Worm (Caenorhabditis elegans) whole organism, young adult: ENCODE results near the gene nhr-137.

Experiments
- B0035.1 ChIP-seq: sonication (generic microtip); optimal IDR thresholded peaks from 2 replicates; lab custom pipeline; 2016; ENCODE audit warnings: missing genetic modification characterization, mild to moderate bottlenecking, missing compliant biosample characterization, missing genotype, missing genetic modification reagents
- C06A6.2 ChIP-seq: fragments of 200-800 bp; sonication (Bioruptor generic); conservative IDR thresholded peaks from 2 replicates; pipeline ENCODE4 v1.3.6; 2022; ENCODE audit warnings: missing genetic modification characterization, missing compliant biosample characterization
- D2030.7 ChIP-seq: fragments of 200-800 bp; sonication (Bioruptor generic); IDR thresholded peaks from 2 replicates; pipeline ENCODE4 v1.3.6; 2022; ENCODE audit warnings: missing genetic modification reagents, missing genetic modification characterization, missing compliant biosample characterization
- F10E7.11 ChIP-seq: sonication (generic microtip); optimal IDR thresholded peaks from 2 replicates; lab custom pipeline; 2017; ENCODE audit warnings: mild to moderate bottlenecking, missing genetic modification characterization, moderate library complexity, missing compliant biosample characterization
- F57A8.1 ChIP-seq: fragments of 200-800 bp; sonication (Bioruptor generic); optimal IDR thresholded peaks from 2 replicates; lab custom pipeline; 2018; ENCODE audit warnings: mild to moderate bottlenecking, missing genetic modification characterization, moderate library complexity, missing compliant biosample characterization
- K11D2.4 ChIP-seq: fragments of 200-800 bp; sonication (Bioruptor generic); IDR thresholded peaks from 2 replicates; pipeline ENCODE4 v1.3.6; 2022; ENCODE audit warnings: missing genetic modification reagents, missing genetic modification characterization, missing compliant biosample characterization
- T07F8.4 ChIP-seq: sonication (generic microtip); optimal IDR thresholded peaks from 2 replicates; lab custom pipeline; 2016; ENCODE audit warnings: mild to moderate bottlenecking, missing genetic modification characterization, moderate library complexity, missing compliant biosample characterization
- T26A5.8 ChIP-seq: sonication (generic microtip); optimal IDR thresholded peaks from 2 replicates; lab custom pipeline; 2016; ENCODE audit warnings: missing genetic modification characterization, missing compliant biosample characterization
- akir-1 ChIP-seq: fragments of 200-800 bp; sonication (Bioruptor generic); optimal IDR thresholded peaks from 2 replicates; lab custom pipeline; 2018; ENCODE audit warnings: mild to moderate bottlenecking, missing genetic modification characterization, moderate library complexity, missing compliant biosample characterization
- attf-3 ChIP-seq: fragments of 200-800 bp; sonication (Bioruptor generic); conservative IDR thresholded peaks from 2 replicates; pipeline ENCODE4 v1.3.6; 2022; ENCODE audit warnings: missing genetic modification reagents, missing genetic modification characterization, missing compliant biosample characterization
- bed-1 ChIP-seq: fragments of 200-800 bp; sonication (Bioruptor generic); IDR thresholded peaks from 2 replicates; pipeline ENCODE4 v1.3.6; 2022; ENCODE audit warnings: missing genetic modification reagents, missing genetic modification characterization, missing compliant biosample characterization
- bed-2 ChIP-seq: fragments of 200-800 bp; sonication (Bioruptor generic); IDR thresholded peaks from 2 replicates; pipeline ENCODE4 v1.3.6; 2022; ENCODE audit warnings: missing genetic modification reagents, missing genetic modification characterization, missing compliant biosample characterization
- ccch-3 ChIP-seq: fragments of 200-800 bp; sonication (Bioruptor generic); optimal IDR thresholded peaks from 2 replicates; lab custom pipeline; 2018; ENCODE audit warnings: mild to moderate bottlenecking, missing genetic modification characterization, missing compliant biosample characterization
- cebp-1 ChIP-seq, 2 experiments: fragments of 200-800 bp in 1 of 2; sonication (Bioruptor generic) in 1 of 2; sonication (generic microtip) in 1 of 2; IDR thresholded peaks in 1 of 2; optimal IDR thresholded peaks in 1 of 2; 2 replicates each; pipeline versions ENCODE4 v1.3.6 to Lab custom; 2017 to 2022; ENCODE audit warnings: missing compliant biosample characterization in 2 of 2, missing genetic modification characterization in 2 of 2, mild to moderate bottlenecking in 1 of 2, missing genetic modification reagents in 1 of 2, moderate library complexity in 1 of 2
- ceh-27 ChIP-seq: fragments of 200-800 bp; sonication (Bioruptor generic); optimal IDR thresholded peaks from 2 replicates; lab custom pipeline; 2018; ENCODE audit warnings: mild to moderate bottlenecking, missing genetic modification characterization, moderate library complexity, missing compliant biosample characterization
- chd-7 ChIP-seq: sonication (generic microtip); optimal IDR thresholded peaks from 2 replicates; lab custom pipeline; 2016; ENCODE audit warnings: mild to moderate bottlenecking, missing genetic modification characterization, moderate library complexity, missing compliant biosample characterization
- die-1 ChIP-seq: sonication (generic microtip); optimal IDR thresholded peaks from 2 replicates; lab custom pipeline; 2016; ENCODE audit warnings: missing genotype, mild to moderate bottlenecking, missing genetic modification characterization, missing compliant biosample characterization
- dpff-1 ChIP-seq: sonication (generic microtip); optimal IDR thresholded peaks from 2 replicates; lab custom pipeline; 2017; ENCODE audit warnings: mild to moderate bottlenecking, missing genetic modification characterization, missing compliant biosample characterization
- dpl-1 ChIP-seq: fragments of 150-350 bp; optimal IDR thresholded peaks from 2 replicates; lab custom pipeline; 2014; ENCODE audit warnings: missing biosample characterization, missing genetic modification reagents, missing genetic modification characterization
- him-1 ChIP-seq: sonication (generic microtip); optimal IDR thresholded peaks from 2 replicates; lab custom pipeline; 2016; ENCODE audit warnings: missing genotype, missing genetic modification reagents, missing genetic modification characterization, missing compliant biosample characterization
- hmg-20 ChIP-seq: fragments of 200-800 bp; sonication (Bioruptor generic); IDR thresholded peaks from 2 replicates; pipeline ENCODE4 v1.3.6; 2022; ENCODE audit warnings: missing genetic modification reagents, missing genetic modification characterization, missing compliant biosample characterization
- hrde-1 ChIP-seq: sonication (generic microtip); optimal IDR thresholded peaks from 2 replicates; lab custom pipeline; 2016; ENCODE audit warnings: missing genetic modification characterization, mild to moderate bottlenecking, missing compliant biosample characterization, moderate library complexity, missing genotype, missing genetic modification reagents, borderline replicate concordance
- let-526 ChIP-seq: fragments of 200-800 bp; sonication (Bioruptor generic); IDR thresholded peaks from 2 replicates; pipeline ENCODE4 v1.3.6; 2022; ENCODE audit warnings: missing genetic modification reagents, missing genetic modification characterization, missing compliant biosample characterization
- lin-26 ChIP-seq: fragments of 200-800 bp; sonication (Bioruptor generic); IDR thresholded peaks from 2 replicates; pipeline ENCODE4 v1.3.6; 2022; ENCODE audit warnings: missing genetic modification reagents, missing genetic modification characterization, missing compliant biosample characterization
- lin-35 ChIP-seq, 3 experiments: fragments of 150-350 bp in 2 of 3; sonication (generic microtip) in 1 of 3; optimal IDR thresholded peaks; 2 replicates each; lab custom pipeline; 2014 to 2018; ENCODE audit warnings: missing biosample characterization in 3 of 3, missing genetic modification characterization in 3 of 3, missing genetic modification reagents in 3 of 3
- lin-54 ChIP-seq: fragments of 200-800 bp; sonication (Bioruptor generic); optimal IDR thresholded peaks from 2 replicates; lab custom pipeline; 2018; ENCODE audit warnings: mild to moderate bottlenecking, missing genetic modification characterization, missing compliant biosample characterization
- lir-1 ChIP-seq: fragments of 200-800 bp; sonication (Bioruptor generic); conservative IDR thresholded peaks from 2 replicates; pipeline ENCODE4 v1.3.6; 2022; ENCODE audit warnings: missing genetic modification reagents, missing genetic modification characterization, missing compliant biosample characterization
- lsy-27 ChIP-seq: sonication (generic microtip); optimal IDR thresholded peaks from 2 replicates; lab custom pipeline; 2017; ENCODE audit warnings: missing genetic modification characterization, mild to moderate bottlenecking, missing compliant biosample characterization, antibody characterized with exemption, missing genotype, borderline replicate concordance; ENCODE audit not compliant: insufficient read depth
- madf-6 ChIP-seq: fragments of 200-800 bp; sonication (Bioruptor generic); IDR thresholded peaks from 2 replicates; pipeline ENCODE4 v1.3.6; 2022; ENCODE audit warnings: missing genetic modification reagents, missing genetic modification characterization, missing compliant biosample characterization
- madf-8 ChIP-seq: fragments of 200-800 bp; sonication (Bioruptor generic); conservative IDR thresholded peaks from 2 replicates; pipeline ENCODE4 v1.3.6; 2022; ENCODE audit warnings: missing genetic modification reagents, missing genetic modification characterization, missing compliant biosample characterization
- mcd-1 ChIP-seq: fragments of 200-800 bp; sonication (Bioruptor generic); IDR thresholded peaks from 2 replicates; pipeline ENCODE4 v1.3.6; 2022; ENCODE audit warnings: missing genetic modification reagents, missing genetic modification characterization, missing compliant biosample characterization
- nfya-1 ChIP-seq: sonication (generic microtip); optimal IDR thresholded peaks from 2 replicates; lab custom pipeline; 2017; ENCODE audit warnings: antibody characterized with exemption, missing compliant biosample characterization, missing genetic modification characterization, borderline replicate concordance; ENCODE audit not compliant: insufficient read depth
- nfya-2 ChIP-seq: fragments of 200-800 bp; sonication (Bioruptor generic); IDR thresholded peaks from 2 replicates; pipeline ENCODE4 v1.3.6; 2022; ENCODE audit warnings: missing genetic modification reagents, missing genetic modification characterization, missing compliant biosample characterization
- nhr-179 ChIP-seq: sonication (generic microtip); optimal IDR thresholded peaks from 2 replicates; lab custom pipeline; 2016; ENCODE audit warnings: mild to moderate bottlenecking, missing genetic modification characterization, missing compliant biosample characterization
- nhr-27 ChIP-seq: fragments of 200-800 bp; sonication (Bioruptor generic); optimal IDR thresholded peaks from 2 replicates; lab custom pipeline; 2018; ENCODE audit warnings: mild to moderate bottlenecking, missing genetic modification characterization, moderate library complexity, missing compliant biosample characterization
- sptf-2 ChIP-seq: fragments of 200-800 bp; sonication (Bioruptor generic); optimal IDR thresholded peaks from 2 replicates; lab custom pipeline; 2018; ENCODE audit warnings: mild to moderate bottlenecking, missing genetic modification characterization, missing compliant biosample characterization
- tbp1 ChIP-seq: fragments of 200-800 bp; sonication (Bioruptor generic); optimal IDR thresholded peaks from 2 replicates; lab custom pipeline; 2018; ENCODE audit warnings: mild to moderate bottlenecking, missing genetic modification characterization, missing compliant biosample characterization
- xnd-1 ChIP-seq: sonication (generic microtip); optimal IDR thresholded peaks from 2 replicates; lab custom pipeline; 2016; ENCODE audit warnings: missing genotype, missing genetic modification reagents, missing genetic modification characterization, missing compliant biosample characterization
- zfh-2 ChIP-seq: fragments of 200-800 bp; sonication (Bioruptor generic); conservative IDR thresholded peaks from 2 replicates; pipeline ENCODE4 v1.3.6; 2022; ENCODE audit warnings: missing genetic modification reagents, missing genetic modification characterization, missing compliant biosample characterization
- ztf-25 ChIP-seq: fragments of 200-800 bp; sonication (Bioruptor generic); IDR thresholded peaks from 2 replicates; pipeline ENCODE4 v1.3.6; 2022; ENCODE audit warnings: missing genetic modification reagents, missing genetic modification characterization, missing compliant biosample characterization

Gene nhr-137

ce11 chrX:6687756-6688155 lies 18.9 kb upstream of the nhr-137 start:
- no peak for TF ChIP-seq F57A8.1 (GFP tag; lab: Kevin White, UChicago)
- TF ChIP-seq hrde-1 (tag; lab: Kevin White, UChicago), result no peak
- TF ChIP-seq T07F8.4, result no peak
- TF ChIP-seq B0035.1 (tag; lab: Kevin White, UChicago), result no peak
- TF ChIP-seq cebp-1 (GFP tag; IDR thresholded peaks at IDR 0.05; lab: Robert Waterston, UW), result no peak
- TF ChIP-seq cebp-1 (tag; optimal IDR thresholded peaks at IDR 0.05; lab: Kevin White, UChicago), result no peak
- TF ChIP-seq D2030.7 (GFP tag; lab: Robert Waterston, UW), result no peak
- no peak for TF ChIP-seq nfya-1
- no peak for TF ChIP-seq zfh-2 (GFP tag; lab: Robert Waterston, UW)
- no peak for TF ChIP-seq lsy-27 (tag; lab: Kevin White, UChicago)
- no peak for TF ChIP-seq madf-6
- no peak for TF ChIP-seq hmg-20 (GFP tag; lab: Robert Waterston, UW)
- no peak for TF ChIP-seq C06A6.2 (GFP tag; lab: Robert Waterston, UW)
- no peak for TF ChIP-seq let-526 (GFP tag; lab: Robert Waterston, UW)
- no peak for TF ChIP-seq xnd-1 (tag; lab: Kevin White, UChicago)
- TF ChIP-seq K11D2.4 (GFP tag; lab: Robert Waterston, UW), result no peak
- TF ChIP-seq dpl-1, result no peak
- TF ChIP-seq ztf-25 (GFP tag; lab: Robert Waterston, UW), result no peak
- no peak for TF ChIP-seq ccch-3
- TF ChIP-seq, all 124 proteins: peak for 0

- TF ChIP-seq madf-8 (GFP tag; lab: Robert Waterston, UW) (no peak), nhr-179 (no peak), T26A5.8 (tag; lab: Kevin White, UChicago) (no peak), mcd-1 (GFP tag; lab: Robert Waterston, UW) (no peak), tbp1 (no peak), bed-1 (GFP tag; lab: Robert Waterston, UW) (no peak)
These were observed 18.5 kb upstream of the nhr-137 start for ce11 chrX:6687345-6687744.

- TF ChIP-seq F57A8.1 (GFP tag; lab: Kevin White, UChicago) (no peak), akir-1 (GFP tag; lab: Kevin White, UChicago) (no peak), lin-35 (GFP tag; optimal IDR thresholded peaks at IDR 0.05; lab: Kevin White, UChicago) (no peak), lin-26 (no peak), C06A6.2 (GFP tag; lab: Robert Waterston, UW) (no peak), dpff-1 (tag; lab: Kevin White, UChicago) (no peak), lir-1 (GFP tag; lab: Robert Waterston, UW) (no peak), nhr-27 (no peak), ztf-25 (GFP tag; lab: Robert Waterston, UW) (no peak), attf-3 (GFP tag; lab: Robert Waterston, UW) (no peak), lin-54 (no peak), dpl-1 (no peak), nfya-2 (GFP tag; lab: Robert Waterston, UW) (no peak), him-1 (no peak), bed-2 (no peak), chd-7 (no peak), ceh-27 (GFP tag; lab: Kevin White, UChicago) (no peak), F10E7.11 (tag; lab: Kevin White, UChicago) (no peak), die-1 (no peak), sptf-2 (no peak)
These were observed 13.9 kb upstream of the nhr-137 start, which contains the start of gene F38B6.8 for ce11 chrX:6682683-6683082. F38B6.8 (minus strand) TSS chrX:6682783.
